Fruit fly (Drosophila melanogaster): Measurements from ENCODE around the gene CG14834.

The CG14834 gene

dm6 chr3L:7367798-7368678, 21.1 kb upstream of the CG14834 start (continued):
- TF ChIP-seq CG4820 (GFP tag; optimal IDR thresholded peaks at IDR 0.05) (no peak), CG16815 (GFP tag; optimal IDR thresholded peaks at IDR 0.05) (no peak), CG10462 (GFP tag; optimal IDR thresholded peaks at IDR 0.05) (no peak), pb (GFP tag; optimal IDR thresholded peaks at IDR 0.05) (no peak), B-H2 (GFP tag; optimal IDR thresholded peaks at IDR 0.05) (no peak), ato (GFP tag; IDR thresholded peaks at IDR 0.05; ENCODE audit: partially characterized antibody) (0 out of 2 replicates have a peak, but pooled peaks have one; percentile 32), gsb-n (tag; optimal IDR thresholded peaks at IDR 0.05) (no peak), CG6254 (GFP tag; optimal IDR thresholded peaks at IDR 0.05) (peak; percentile 18), cg (GFP tag; optimal IDR thresholded peaks at IDR 0.05) (peak; percentile 94), dmrt11E (tag; optimal IDR thresholded peaks at IDR 0.05) (no peak), Elba2 (GFP tag; optimal IDR thresholded peaks at IDR 0.05) (peak; percentile 93), ara (GFP tag; IDR thresholded peaks at IDR 0.05) (0 out of 2 replicates have a peak, but pooled peaks have one; percentile 43), CG2712 (tag; optimal IDR thresholded peaks at IDR 0.05) (peak; percentile 96), Taf1 (GFP tag; IDR thresholded peaks at IDR 0.05) (no peak), fd102C (GFP tag; optimal IDR thresholded peaks at IDR 0.05) (no peak), Optix (GFP tag; IDR thresholded peaks at IDR 0.05) (0 out of 3 replicates have a peak, but pooled peaks have one; percentile 22), CG6854 (GFP tag; optimal IDR thresholded peaks at IDR 0.05) (no peak), otp (GFP tag; IDR thresholded peaks at IDR 0.05) (no peak), salm (tag; optimal IDR thresholded peaks at IDR 0.05) (no peak), lov (optimal IDR thresholded peaks at IDR 0.05) (no peak), lov (GFP tag; IDR thresholded peaks at IDR 0.05) (0 out of 3 replicates have a peak, but pooled peaks have one; percentile 29), dimm (GFP tag; IDR thresholded peaks at IDR 0.05) (no peak), gcm (GFP tag; optimal IDR thresholded peaks at IDR 0.05) (peak; percentile 5), chm (GFP tag; IDR thresholded peaks at IDR 0.05) (0 out of 2 replicates have a peak, but pooled peaks have one; percentile 8), knrl (GFP tag; IDR thresholded peaks at IDR 0.05; ENCODE audit: partially characterized antibody) (no peak), Fer3 (tag; optimal IDR thresholded peaks at IDR 0.05) (peak; percentile 19), row (GFP tag; IDR thresholded peaks at IDR 0.05) (peak; percentile 15; the same call in 1 of the 3 replicates), wek (GFP tag; optimal IDR thresholded peaks at IDR 0.05) (no peak), grn (GFP tag; optimal IDR thresholded peaks at IDR 0.05) (peak; percentile 50), CG17385 (GFP tag; optimal IDR thresholded peaks at IDR 0.05) (peak; percentile 94), CG17328 (GFP tag; IDR thresholded peaks at IDR 0.05) (peak; percentile 33; the same call in 1 of the 2 replicates), Adf1 (GFP tag; IDR thresholded peaks at IDR 0.05) (no peak), Spps (tag; optimal IDR thresholded peaks at IDR 0.05) (no peak), Xrp1 (GFP tag; IDR thresholded peaks at IDR 0.05) (peak; percentile 47; the same call in 1 of the 2 replicates), H15 (GFP tag; IDR thresholded peaks at IDR 0.05) (no peak), CG2202 (tag; optimal IDR thresholded peaks at IDR 0.05) (no peak), br (optimal IDR thresholded peaks at IDR 0.05) (no peak), CG15269 (tag; optimal IDR thresholded peaks at IDR 0.05) (peak; percentile 54), Dip3 (GFP tag; optimal IDR thresholded peaks at IDR 0.05) (no peak), insv (GFP tag; optimal IDR thresholded peaks at IDR 0.05) (peak; percentile 11 to 92), onecut (GFP tag; IDR thresholded peaks at IDR 0.05) (0 out of 2 replicates have a peak, but pooled peaks have one; percentile 25), kni (GFP tag; optimal IDR thresholded peaks at IDR 0.05) (peak; percentile 52), Xbp1 (GFP tag; optimal IDR thresholded peaks at IDR 0.05) (peak; percentile 35), CG16779 (GFP tag; IDR thresholded peaks at IDR 0.05) (no peak), Trl (optimal IDR thresholded peaks at IDR 0.05) (peak in 1 of 2 experiments; percentile 19), Trl (GFP tag; optimal IDR thresholded peaks at IDR 0.05) (no peak), btn (GFP tag; optimal IDR thresholded peaks at IDR 0.05) (no peak), BEAF-32 (GFP tag; optimal IDR thresholded peaks at IDR 0.05) (peak; percentile 0), CG9932 (GFP tag; IDR thresholded peaks at IDR 0.05) (no peak)
